Fruit fly (Drosophila melanogaster): Measurements from ENCODE around the gene Nup133.

The Nup133 gene

dm6 chr3R:22694659-22695058, 4.3 kb downstream of the Nup133 start, which contains the start of gene cd:
Gene cd (plus strand): TSS chr3R:22694959.
- TF ChIP-seq Fer2 (tag; optimal IDR thresholded peaks at IDR 0.05): no peak
- no peak for TF ChIP-seq HLH54F (GFP tag; optimal IDR thresholded peaks at IDR 0.05)
- no peak for TF ChIP-seq ase (GFP tag; IDR thresholded peaks at IDR 0.05)
- no peak for TF ChIP-seq ab (GFP tag; optimal IDR thresholded peaks at IDR 0.05)
- no peak for TF ChIP-seq stc (GFP tag; IDR thresholded peaks at IDR 0.05)
- TF ChIP-seq CG4360 (GFP tag; IDR thresholded peaks at IDR 0.05): no peak
- no peak for TF ChIP-seq TFAM (GFP tag; optimal IDR thresholded peaks at IDR 0.05)
- TF ChIP-seq pfk (GFP tag; optimal IDR thresholded peaks at IDR 0.05): no peak
- no peak for TF ChIP-seq CG4820 (GFP tag; optimal IDR thresholded peaks at IDR 0.05)
- TF ChIP-seq vvl (GFP tag; IDR thresholded peaks at IDR 0.05): no peak
- no peak for TF ChIP-seq Mad (GFP tag; optimal IDR thresholded peaks at IDR 0.05)

- TF ChIP-seq CG4360 (GFP tag; IDR thresholded peaks at IDR 0.05) (no peak), CG32532 (GFP tag; IDR thresholded peaks at IDR 0.05) (0 out of 2 replicates have a peak, but pooled peaks have one; percentile 29), hkb (optimal IDR thresholded peaks at IDR 0.05) (no peak), hkb (GFP tag; IDR thresholded peaks at IDR 0.05) (no peak), lbe (GFP tag; optimal IDR thresholded peaks at IDR 0.05) (no peak), Lpt (GFP tag; optimal IDR thresholded peaks at IDR 0.05) (no peak), vnd (GFP tag; IDR thresholded peaks at IDR 0.05; ENCODE audit: partially characterized antibody) (no peak), fd64A (GFP tag; optimal IDR thresholded peaks at IDR 0.05) (no peak), gsb-n (tag; optimal IDR thresholded peaks at IDR 0.05) (no peak), CG14441 (GFP tag; IDR thresholded peaks at IDR 0.05) (no peak), sens (GFP tag) (no peak), CG16779 (GFP tag; IDR thresholded peaks at IDR 0.05) (no peak), luna (GFP tag; optimal IDR thresholded peaks at IDR 0.05) (no peak), maf-S (GFP tag; optimal IDR thresholded peaks at IDR 0.05) (no peak), CG12769 (tag; optimal IDR thresholded peaks at IDR 0.05) (no peak), Hmx (GFP tag; optimal IDR thresholded peaks at IDR 0.05) (no peak), stc (GFP tag; IDR thresholded peaks at IDR 0.05) (no peak), NfI (GFP tag; optimal IDR thresholded peaks at IDR 0.05) (no peak), Pdp1 (GFP tag; optimal IDR thresholded peaks at IDR 0.05) (no peak), Trl (optimal IDR thresholded peaks at IDR 0.05) (peak in 1 of 2 experiments; percentile 19), Trl (GFP tag; optimal IDR thresholded peaks at IDR 0.05) (no peak), CG3163 (GFP tag; optimal IDR thresholded peaks at IDR 0.05) (peak; percentile 82)
These were observed 7.8 kb downstream of the Nup133 start, which contains the start of gene Cyp6d4 for dm6 chr3R:22698208-22698607. Gene Cyp6d4 (plus strand): TSS chr3R:22698319.

dm6 chr3R:22701793-22702192, 11.4 kb downstream of the Nup133 start, which contains the start of the genes CG6972 and CCAP:
Gene CG6972 (plus strand): TSS chr3R:22702007.
Gene CCAP (minus strand): TSS chr3R:22702084.
- TF ChIP-seq CG6765 (GFP tag; optimal IDR thresholded peaks at IDR 0.05) (no peak), CG9932 (GFP tag; IDR thresholded peaks at IDR 0.05) (0 out of 2 replicates have a peak, but pooled peaks have one; percentile 23), knrl (GFP tag; IDR thresholded peaks at IDR 0.05; ENCODE audit: partially characterized antibody) (no peak), tna (GFP tag; IDR thresholded peaks at IDR 0.05; ENCODE audit: partially characterized antibody) (no peak), aop (GFP tag; IDR thresholded peaks at IDR 0.05) (no peak), sd (tag; optimal IDR thresholded peaks at IDR 0.05) (peak; percentile 21), bowl (GFP tag; IDR thresholded peaks at IDR 0.05) (no peak), CG11247 (GFP tag; IDR thresholded peaks at IDR 0.05) (no peak), z (GFP tag; IDR thresholded peaks at IDR 0.05) (peak; percentile 63; the same call in 1 of the 3 replicates), vnd (GFP tag; IDR thresholded peaks at IDR 0.05; ENCODE audit: partially characterized antibody) (no peak), sens (GFP tag) (peak; percentile 50), zfh2 (GFP tag; optimal IDR thresholded peaks at IDR 0.05) (no peak), CG7745 (tag; optimal IDR thresholded peaks at IDR 0.05) (no peak), CG5180 (GFP tag; optimal IDR thresholded peaks at IDR 0.05) (no peak), Deaf1 (tag; optimal IDR thresholded peaks at IDR 0.05) (peak; percentile 72), CG15269 (tag; optimal IDR thresholded peaks at IDR 0.05) (no peak), ATbp (GFP tag; optimal IDR thresholded peaks at IDR 0.05) (no peak), corto (GFP tag; optimal IDR thresholded peaks at IDR 0.05) (no peak), CG14965 (GFP tag; optimal IDR thresholded peaks at IDR 0.05; ENCODE audit: borderline replicate concordance) (no peak), prd (optimal IDR thresholded peaks at IDR 0.05) (no peak), prd (GFP tag; IDR thresholded peaks at IDR 0.05) (peak; percentile 20; the same call in 1 of the 3 replicates), ham (GFP tag; IDR thresholded peaks at IDR 0.05) (no peak)
